Fruit fly (Drosophila melanogaster) whole organism, adult: ENCODE measurements around the gene CG11454.

ENCODE experiments used
- CG11617 ChIP-seq: fragments of 200-800 bp; sonication (Bioruptor generic); optimal IDR thresholded peaks from 2 replicates; lab custom pipeline; 2017; ENCODE audit warnings: mild to moderate bottlenecking, missing biosample characterization, missing genetic modification reagents, missing genetic modification characterization
- CG12768 ChIP-seq: fragments of 200-800 bp; sonication (Bioruptor generic); optimal IDR thresholded peaks from 2 replicates; lab custom pipeline; 2017; ENCODE audit warnings: missing biosample characterization, missing genetic modification characterization, mild to moderate bottlenecking, moderate library complexity, missing genetic modification reagents
- CG14711 ChIP-seq: fragments of 200-800 bp; sonication (Bioruptor generic); optimal IDR thresholded peaks from 2 replicates; lab custom pipeline; 2018; ENCODE audit warnings: missing biosample characterization, mild to moderate bottlenecking, missing genetic modification characterization, moderate library complexity
- CG1620 ChIP-seq: fragments of 200-800 bp; sonication (Bioruptor generic); optimal IDR thresholded peaks from 2 replicates; lab custom pipeline; 2016; ENCODE audit warnings: missing biosample characterization, missing genetic modification characterization
- CG33017 ChIP-seq: fragments of 200-800 bp; sonication (Bioruptor generic); optimal IDR thresholded peaks from 2 replicates; lab custom pipeline; 2018; ENCODE audit warnings: missing biosample characterization, mild to moderate bottlenecking, missing genetic modification characterization, moderate library complexity
- CG5204 ChIP-seq: fragments of 200-800 bp; sonication (Bioruptor generic); optimal IDR thresholded peaks from 2 replicates; lab custom pipeline; 2016; ENCODE audit warnings: missing biosample characterization, missing genetic modification characterization
- CG7045 ChIP-seq: fragments of 200-800 bp; sonication (Bioruptor generic); optimal IDR thresholded peaks from 2 replicates; lab custom pipeline; 2017; ENCODE audit warnings: missing biosample characterization, mild to moderate bottlenecking, missing genetic modification characterization
- CG7101 ChIP-seq: fragments of 200-800 bp; sonication (Bioruptor generic); optimal IDR thresholded peaks from 2 replicates; lab custom pipeline; 2018; ENCODE audit warnings: missing biosample characterization, mild to moderate bottlenecking, missing genetic modification characterization, moderate library complexity
- Clk ChIP-seq: fragments of 200-800 bp; sonication (Bioruptor generic); optimal IDR thresholded peaks from 2 replicates; lab custom pipeline; 2017; ENCODE audit warnings: missing biosample characterization, missing genetic modification characterization
- Crg-1 ChIP-seq: fragments of 200-800 bp; sonication (Bioruptor generic); optimal IDR thresholded peaks from 2 replicates; lab custom pipeline; 2016; ENCODE audit warnings: missing biosample characterization, missing genetic modification characterization
- Hr96 ChIP-seq: fragments of 200-800 bp; sonication (Bioruptor generic); optimal IDR thresholded peaks from 2 replicates; lab custom pipeline; 2016; ENCODE audit warnings: missing biosample characterization, missing genetic modification characterization
- Mnt ChIP-seq: fragments of 200-800 bp; sonication (Bioruptor generic); optimal IDR thresholded peaks from 2 replicates; lab custom pipeline; 2016; ENCODE audit warnings: missing biosample characterization, mild to moderate bottlenecking, missing genetic modification characterization
- bab1 ChIP-seq: fragments of 200-800 bp; sonication (Bioruptor generic); optimal IDR thresholded peaks from 3 replicates; lab custom pipeline; 2019; ENCODE audit warnings: missing biosample characterization, mild to moderate bottlenecking, missing genetic modification characterization, moderate library complexity
- cic ChIP-seq: fragments of 200-800 bp; sonication (Bioruptor generic); optimal IDR thresholded peaks from 2 replicates; lab custom pipeline; 2017; ENCODE audit warnings: missing biosample characterization, mild to moderate bottlenecking, missing genetic modification characterization, moderate library complexity
- cnc ChIP-seq, 2 experiments: fragments of >200 bp; optimal IDR thresholded peaks; 2 replicates each; lab custom pipeline; 2017
- kay ChIP-seq: fragments of 200-800 bp; sonication (Bioruptor generic); peaks from one replicate; lab custom pipeline; 2016; ENCODE audit warnings: missing biosample characterization, missing genetic modification characterization, borderline replicate concordance
- ovo ChIP-seq: fragments of 200-800 bp; sonication (Bioruptor generic); optimal IDR thresholded peaks from 2 replicates; lab custom pipeline; 2016; ENCODE audit warnings: missing biosample characterization, missing genetic modification characterization
- pad ChIP-seq: fragments of 200-800 bp; sonication (Bioruptor generic); optimal IDR thresholded peaks from 3 replicates; lab custom pipeline; 2017; ENCODE audit warnings: missing biosample characterization, missing genetic modification characterization, mild to moderate bottlenecking, moderate library complexity, missing genetic modification reagents
- tj ChIP-seq: fragments of 200-800 bp; sonication (Bioruptor generic); optimal IDR thresholded peaks from 3 replicates; lab custom pipeline; 2017; ENCODE audit warnings: missing biosample characterization, mild to moderate bottlenecking, missing genetic modification characterization, moderate library complexity
- toe ChIP-seq: fragments of 200-800 bp; sonication (Bioruptor generic); optimal IDR thresholded peaks from 2 replicates; lab custom pipeline; 2016; ENCODE audit warnings: missing biosample characterization, missing genetic modification characterization

Gene CG11454

DNA sequence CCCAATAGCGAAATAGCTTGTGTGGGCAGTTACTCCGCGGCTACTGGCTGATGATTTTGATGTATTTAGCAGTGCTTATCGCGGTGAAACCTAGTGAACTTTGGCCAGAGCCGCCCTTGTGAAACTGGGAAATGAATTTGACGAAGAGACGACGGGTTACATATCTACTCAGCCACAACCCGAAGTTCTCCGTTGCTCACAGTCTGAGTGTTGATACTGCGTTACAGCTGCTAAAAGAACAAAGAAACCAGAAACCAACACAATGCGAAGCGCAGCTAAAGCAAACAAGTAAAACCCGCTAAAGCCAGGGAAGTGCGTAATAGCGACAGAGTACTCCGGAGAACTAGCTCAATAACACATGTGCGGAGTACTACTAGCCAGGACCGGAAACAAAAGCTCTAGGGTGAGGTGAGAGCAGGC, 14.8 kb upstream of the CG11454 start:
- TF ChIP-seq ovo (no peak), CG11617 (GFP tag; lab: Kevin White, UChicago) (no peak), Clk (GFP tag; lab: Kevin White, UChicago) (no peak), toe (GFP tag; lab: Kevin White, UChicago) (no peak), CG7045 (GFP tag; lab: Kevin White, UChicago) (no peak), bab1 (GFP tag; lab: Kevin White, UChicago) (no peak), CG7101 (tag; lab: Kevin White, UChicago) (no peak), CG33017 (tag; lab: Kevin White, UChicago) (no peak), tj (GFP tag; lab: Kevin White, UChicago) (no peak), Mnt (GFP tag; lab: Kevin White, UChicago) (no peak), CG14711 (tag; lab: Kevin White, UChicago) (no peak), kay (GFP tag; lab: Kevin White, UChicago) (no peak), CG5204 (GFP tag; lab: Kevin White, UChicago) (no peak), CG1620 (no peak), pad (GFP tag; lab: Kevin White, UChicago) (no peak), CG12768 (GFP tag; lab: Kevin White, UChicago) (no peak), cic (GFP tag; lab: Kevin White, UChicago) (no peak)

DNA sequence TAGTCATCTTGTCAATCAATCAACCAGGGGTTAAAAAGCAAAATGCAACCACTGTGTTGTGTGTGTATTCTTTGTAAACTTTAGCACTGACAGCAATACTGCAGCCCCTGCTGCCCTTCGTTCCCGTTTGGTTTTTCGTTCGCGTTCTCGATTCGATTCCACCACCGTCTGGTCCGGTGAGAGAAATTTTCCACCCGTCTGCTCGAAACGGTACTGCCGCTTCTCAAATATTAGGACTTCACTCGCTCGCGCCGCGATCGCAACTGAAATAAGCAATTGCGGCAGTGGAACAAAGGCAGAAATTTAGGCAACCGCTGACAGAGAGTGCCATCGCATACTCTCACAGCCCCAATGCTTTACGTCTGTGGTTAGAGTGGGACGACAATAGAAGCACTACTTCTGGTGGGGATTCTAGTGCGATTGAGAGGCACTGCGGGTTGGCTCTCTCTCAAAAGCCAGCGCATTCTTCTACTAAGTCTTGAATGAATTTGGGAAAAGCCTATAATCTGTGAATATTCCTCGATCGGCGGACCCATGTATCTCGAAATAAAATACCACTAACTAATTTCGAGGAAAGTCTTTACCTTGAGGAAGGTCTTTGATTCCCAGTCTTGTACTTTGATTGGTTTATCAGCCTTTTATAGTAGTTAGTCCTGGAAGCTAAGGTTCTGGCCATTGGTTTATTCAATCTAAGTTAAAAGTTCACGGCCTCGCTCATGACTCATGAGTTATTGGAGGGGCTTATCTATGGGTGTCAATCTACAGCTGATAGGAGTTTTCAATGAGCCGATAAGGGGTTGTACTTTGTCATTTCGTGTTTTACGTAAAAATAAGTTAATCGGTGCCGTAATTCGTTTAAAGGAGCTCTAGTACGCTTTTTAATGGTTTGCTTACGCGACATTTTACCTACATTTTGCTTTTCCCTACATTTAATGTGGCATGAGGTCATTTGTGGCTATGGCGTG, 13.9 kb upstream of the CG11454 start:
- TF ChIP-seq bab1 (GFP tag; lab: Kevin White, UChicago), result peak; percentile 82
- peak; percentile 67 for TF ChIP-seq CG14711 (tag; lab: Kevin White, UChicago)
- peak; percentile 76 for TF ChIP-seq CG7101 (tag; lab: Kevin White, UChicago)
- peak; percentile 94 for TF ChIP-seq cic (GFP tag; lab: Kevin White, UChicago)
- TF ChIP-seq tj (GFP tag; lab: Kevin White, UChicago), result peak; percentile 93
- TF ChIP-seq pad (GFP tag; lab: Kevin White, UChicago), result peak; percentile 95
- TF ChIP-seq Clk (GFP tag; lab: Kevin White, UChicago), result no peak
- peak; percentile 95 for TF ChIP-seq CG12768 (GFP tag; lab: Kevin White, UChicago)
- TF ChIP-seq toe (GFP tag; lab: Kevin White, UChicago), result peak; percentile 49
- peak; percentile 81 for TF ChIP-seq CG33017 (tag; lab: Kevin White, UChicago)
- TF ChIP-seq CG11617 (GFP tag; lab: Kevin White, UChicago), result peak; percentile 51
- peak; percentile 84 for TF ChIP-seq ovo
- peak; percentile 38 for TF ChIP-seq Crg-1 (GFP tag; lab: Kevin White, UChicago)
- TF ChIP-seq kay (GFP tag; lab: Kevin White, UChicago), result peak; percentile 88
- TF ChIP-seq CG5204 (GFP tag; lab: Kevin White, UChicago), result no peak
- TF ChIP-seq CG1620, result peak; percentile 62
- TF ChIP-seq CG7045 (GFP tag; lab: Kevin White, UChicago), result peak; percentile 6
- TF ChIP-seq cnc (optimal IDR thresholded peaks at IDR 0.05; lab: Kevin White, UChicago), result no peak
- peak; percentile 84 for TF ChIP-seq Hr96 (GFP tag; lab: Kevin White, UChicago)
- TF ChIP-seq Mnt (GFP tag; lab: Kevin White, UChicago), result peak; percentile 93

DNA sequence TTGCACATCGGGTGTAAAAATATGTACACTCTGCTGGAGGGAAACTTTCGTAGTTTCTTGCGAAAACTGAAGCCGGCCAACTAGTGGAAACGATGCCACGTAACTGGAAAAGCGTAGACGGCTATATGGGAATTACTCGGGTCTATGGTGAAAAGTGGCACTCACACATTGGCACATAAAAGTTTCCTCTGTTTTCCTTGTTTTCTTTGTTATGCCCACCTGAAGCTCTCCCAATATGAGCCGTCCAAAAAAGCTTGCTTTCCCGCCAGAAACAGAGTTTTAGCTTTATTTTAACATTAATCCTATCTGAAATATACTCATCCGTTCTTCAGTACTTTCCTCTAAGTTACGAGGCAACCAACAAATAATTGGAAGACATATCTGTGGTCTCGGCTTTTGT, 12.4 kb upstream of the CG11454 start, which contains the start of gene CG3164:
Gene CG3164, minus strand, starts transcription at position 101 of the 400 bp plus-strand sequence.
- TF ChIP-seq ovo (no peak), Hr96 (GFP tag; lab: Kevin White, UChicago) (no peak), CG11617 (GFP tag; lab: Kevin White, UChicago) (no peak), cnc (optimal IDR thresholded peaks at IDR 0.05; lab: Kevin White, UChicago) (no peak), bab1 (GFP tag; lab: Kevin White, UChicago) (no peak), pad (GFP tag; lab: Kevin White, UChicago) (no peak), CG33017 (tag; lab: Kevin White, UChicago) (no peak), Crg-1 (GFP tag; lab: Kevin White, UChicago) (no peak), Mnt (GFP tag; lab: Kevin White, UChicago) (no peak), CG1620 (no peak), CG5204 (GFP tag; lab: Kevin White, UChicago) (no peak)

DNA sequence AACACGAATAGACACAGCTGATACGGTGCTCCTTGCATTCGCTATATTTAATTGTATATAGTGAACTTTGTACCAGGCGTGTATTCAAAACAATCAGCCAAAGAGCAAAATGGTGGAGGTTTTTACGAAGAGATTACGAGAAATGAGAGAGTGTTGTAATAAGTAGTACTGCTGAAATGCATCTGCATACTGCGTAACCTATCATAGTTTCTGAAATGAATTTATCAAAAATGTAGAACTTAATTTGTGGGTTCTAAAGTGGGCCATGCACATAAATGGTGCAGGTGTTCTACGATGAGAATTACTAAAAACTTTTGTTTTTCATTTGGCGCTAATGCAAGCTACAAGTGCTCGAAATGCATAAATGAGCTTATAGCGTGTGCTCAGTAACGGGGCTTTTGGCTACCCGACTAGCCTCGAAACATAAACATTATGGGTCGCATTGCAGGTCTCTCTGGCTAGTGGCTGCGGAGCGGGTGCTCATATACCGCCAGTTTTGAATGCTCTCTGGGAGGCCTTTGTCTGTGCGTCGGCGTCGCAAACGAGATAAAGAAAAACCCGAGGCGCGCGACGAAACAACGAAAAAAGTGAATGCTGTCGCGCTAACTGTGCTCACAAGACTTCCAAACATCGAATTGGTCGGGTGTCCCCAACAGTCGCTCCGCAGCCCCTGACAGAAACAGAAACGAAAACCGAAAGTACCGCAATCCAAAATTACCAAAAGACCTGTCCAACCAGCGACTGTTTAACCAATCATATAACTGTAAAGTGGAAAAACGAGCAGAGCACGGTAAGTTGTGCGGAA, 11.5 kb upstream of the CG11454 start, which contains the start of gene Gs1:
Gene Gs1, plus strand, starts transcription at position 612 of the 805 bp plus-strand sequence.
- peak; percentile 86 for TF ChIP-seq kay (GFP tag; lab: Kevin White, UChicago)
- TF ChIP-seq CG5204 (GFP tag; lab: Kevin White, UChicago), result no peak
- TF ChIP-seq Crg-1 (GFP tag; lab: Kevin White, UChicago), result no peak
- peak; percentile 68 for TF ChIP-seq cic (GFP tag; lab: Kevin White, UChicago)
- TF ChIP-seq toe (GFP tag; lab: Kevin White, UChicago), result peak; percentile 43
- peak; percentile 68 for TF ChIP-seq CG12768 (GFP tag; lab: Kevin White, UChicago)
- peak; percentile 64 for TF ChIP-seq bab1 (GFP tag; lab: Kevin White, UChicago)
- TF ChIP-seq CG1620, result peak; percentile 37
- TF ChIP-seq tj (GFP tag; lab: Kevin White, UChicago), result peak; percentile 26
- TF ChIP-seq Hr96 (GFP tag; lab: Kevin White, UChicago), result peak; percentile 10
- TF ChIP-seq CG14711 (tag; lab: Kevin White, UChicago), result peak; percentile 29
- peak; percentile 21 for TF ChIP-seq Mnt (GFP tag; lab: Kevin White, UChicago)
- TF ChIP-seq CG33017 (tag; lab: Kevin White, UChicago), result no peak
- TF ChIP-seq CG7045 (GFP tag; lab: Kevin White, UChicago), result peak; percentile 12
- peak; percentile 8 for TF ChIP-seq CG11617 (GFP tag; lab: Kevin White, UChicago)
- no peak for TF ChIP-seq Clk (GFP tag; lab: Kevin White, UChicago)
- TF ChIP-seq CG7101 (tag; lab: Kevin White, UChicago), result peak; percentile 19
- no peak for TF ChIP-seq cnc (optimal IDR thresholded peaks at IDR 0.05; lab: Kevin White, UChicago)
- peak; percentile 86 for TF ChIP-seq ovo
- TF ChIP-seq pad (GFP tag; lab: Kevin White, UChicago), result peak; percentile 95
